Worm (Caenorhabditis elegans): ENCODE measurements around the gene ttbk-4.

ce11 chrIV:10042881-10043280 lies 32.1 kb downstream of the ttbk-4 start, which contains the start of gene frk-1:
- TF ChIP-seq daf-12 (tag; optimal IDR thresholded peaks at IDR 0.05) = no peak
- TF ChIP-seq nhr-76 (tag; optimal IDR thresholded peaks at IDR 0.05) = no peak
- TF ChIP-seq fkh-10 (GFP tag; optimal IDR thresholded peaks at IDR 0.05) = no peak
- TF ChIP-seq nhr-237 (tag; optimal IDR thresholded peaks at IDR 0.05) = no peak
- no peak for TF ChIP-seq skn-1 (tag; optimal IDR thresholded peaks at IDR 0.05)
- no peak for TF ChIP-seq pha-4 (GFP tag; IDR thresholded peaks at IDR 0.05)
- TF ChIP-seq pha-4 (tag; optimal IDR thresholded peaks at IDR 0.05) = no peak
- no peak for TF ChIP-seq nhr-77 (tag; optimal IDR thresholded peaks at IDR 0.05)
- no peak for TF ChIP-seq nhr-11 (tag; optimal IDR thresholded peaks at IDR 0.05)
- no peak for TF ChIP-seq dmd-6 (GFP tag; IDR thresholded peaks at IDR 0.05)
- TF ChIP-seq nhr-6 (tag; optimal IDR thresholded peaks at IDR 0.05) = no peak

Measured in whole organism, L4 larva.